Worm (Caenorhabditis elegans) whole organism, L1 larva: ENCODE results near the gene Y54G2A.72.

Source experiments
- C16A3.4 ChIP-seq: fragments of 150-350 bp; optimal IDR thresholded peaks from 2 replicates; lab custom pipeline; 2014; ENCODE audit warnings: missing biosample characterization, missing genetic modification characterization
- alr-1 ChIP-seq: fragments of 200-800 bp; sonication (Bioruptor generic); optimal IDR thresholded peaks from 2 replicates; lab custom pipeline; 2018; ENCODE audit warnings: borderline replicate concordance, mild to moderate bottlenecking, missing genetic modification characterization, missing compliant biosample characterization
- dpl-1 ChIP-seq, 3 experiments: fragments of 150-350 bp in 2 of 3; sonication (generic microtip) in 1 of 3; optimal IDR thresholded peaks; 2 replicates each; lab custom pipeline; 2014 to 2017; ENCODE audit warnings: missing biosample characterization in 3 of 3, missing genetic modification characterization in 3 of 3, missing genetic modification reagents in 3 of 3
- efl-1 ChIP-seq, 4 experiments: fragments of 150-350 bp; optimal IDR thresholded peaks in 3 of 4; peaks in 1 of 4; 1 replicate in 1 of 4; 2 replicates in 3 of 4; lab custom pipeline; 2014; ENCODE audit warnings: missing biosample characterization in 2 of 4, missing genetic modification characterization in 2 of 4, missing genetic modification reagents in 2 of 4
- ets-5 ChIP-seq: fragments of 200-800 bp; sonication (Bioruptor generic); IDR thresholded peaks from 2 replicates; pipeline ENCODE4 v1.3.6; 2022; ENCODE audit warnings: missing genetic modification characterization, missing compliant biosample characterization
- grh-1 ChIP-seq: fragments of 200-800 bp; sonication (Bioruptor generic); IDR thresholded peaks from 2 replicates; pipeline ENCODE4 v1.3.6; 2022; ENCODE audit warnings: missing genetic modification reagents, missing genetic modification characterization, missing compliant biosample characterization
- irx-1 ChIP-seq: sonication (generic microtip); optimal IDR thresholded peaks from 2 replicates; lab custom pipeline; 2016; ENCODE audit warnings: missing genetic modification characterization, missing compliant biosample characterization
- mef-2 ChIP-seq: fragments of 150-350 bp; optimal IDR thresholded peaks from 2 replicates; lab custom pipeline; 2014; ENCODE audit warnings: missing biosample characterization, missing genetic modification characterization
- mep-1 ChIP-seq: fragments of 150-350 bp; optimal IDR thresholded peaks from 2 replicates; lab custom pipeline; 2014; ENCODE audit warnings: missing biosample characterization, missing genetic modification characterization
- nhr-12 ChIP-seq: sonication (generic microtip); optimal IDR thresholded peaks from 2 replicates; lab custom pipeline; 2017; ENCODE audit warnings: missing biosample characterization, missing genetic modification characterization
- nhr-47 ChIP-seq: sonication (generic microtip); optimal IDR thresholded peaks from 2 replicates; lab custom pipeline; 2016; ENCODE audit warnings: mild to moderate bottlenecking, missing genetic modification characterization, moderate library complexity, missing compliant biosample characterization
- nhr-85 ChIP-seq: sonication (generic microtip); peaks from one replicate; lab custom pipeline; 2016; ENCODE audit warnings: missing genetic modification characterization, inconsistent platforms, missing compliant biosample characterization
- pag-3 ChIP-seq: sonication (generic microtip); optimal IDR thresholded peaks from 2 replicates; lab custom pipeline; 2017; ENCODE audit warnings: missing genetic modification characterization, mild to moderate bottlenecking, missing compliant biosample characterization, antibody characterized with exemption, borderline replicate concordance; ENCODE audit not compliant: insufficient read depth
- snpc-4 ChIP-seq: fragments of 150-350 bp; optimal IDR thresholded peaks from 2 replicates; lab custom pipeline; 2014; ENCODE audit warnings: missing biosample characterization, missing genetic modification characterization
- tbx-2 ChIP-seq: sonication (generic microtip); optimal IDR thresholded peaks from 2 replicates; lab custom pipeline; 2016; ENCODE audit warnings: missing genetic modification characterization, missing compliant biosample characterization
- vab-15 ChIP-seq: sonication (generic microtip); optimal IDR thresholded peaks from 2 replicates; lab custom pipeline; 2017; ENCODE audit warnings: missing genotype, mild to moderate bottlenecking, missing genetic modification characterization, missing compliant biosample characterization
- zip-4 ChIP-seq: fragments of 200-800 bp; sonication (Bioruptor generic); optimal IDR thresholded peaks from 2 replicates; lab custom pipeline; 2018; ENCODE audit warnings: mild to moderate bottlenecking, missing genetic modification characterization, moderate library complexity, missing compliant biosample characterization
- ztf-11 ChIP-seq, 2 experiments: sonication (generic microtip); optimal IDR thresholded peaks; 2 replicates each; lab custom pipeline; 2016 to 2017; ENCODE audit warnings: missing genetic modification characterization in 2 of 2, missing biosample characterization in 1 of 2, missing compliant biosample characterization in 1 of 2

Gene Y54G2A.72

ce11 chrIV:2823446-2823845 lies 45.5 kb downstream of the Y54G2A.72 start, which contains the start of gene clec-80:
Gene clec-80, plus strand, starts transcription at chrIV:2823746.
- no peak for TF ChIP-seq grh-1 (GFP tag; lab: Robert Waterston, UW)
- TF ChIP-seq snpc-4 (tag; lab: Kevin White, UChicago) = no peak
- TF ChIP-seq pag-3 (tag; lab: Kevin White, UChicago) = no peak
- TF ChIP-seq mep-1 (tag; lab: Kevin White, UChicago) = no peak
- no peak for TF ChIP-seq mef-2 (tag; lab: Kevin White, UChicago)
- TF ChIP-seq nhr-85 (tag; lab: Kevin White, UChicago) = no peak
- TF ChIP-seq ets-5 (GFP tag; lab: Robert Waterston, UW) = no peak
- TF ChIP-seq C16A3.4 (tag; lab: Kevin White, UChicago) = no peak
- TF ChIP-seq vab-15 (tag; lab: Kevin White, UChicago) = no peak
- no peak for TF ChIP-seq ztf-11 (tag; optimal IDR thresholded peaks at IDR 0.05; lab: Kevin White, UChicago)
- no peak for TF ChIP-seq zip-4 (GFP tag; lab: Kevin White, UChicago)
- no peak for TF ChIP-seq tbx-2 (tag; lab: Kevin White, UChicago)
- no peak for TF ChIP-seq irx-1
- no peak for TF ChIP-seq dpl-1 (GFP tag; optimal IDR thresholded peaks at IDR 0.05; lab: Kevin White, UChicago)
- TF ChIP-seq nhr-47 (tag; lab: Kevin White, UChicago) = no peak

DNA sequence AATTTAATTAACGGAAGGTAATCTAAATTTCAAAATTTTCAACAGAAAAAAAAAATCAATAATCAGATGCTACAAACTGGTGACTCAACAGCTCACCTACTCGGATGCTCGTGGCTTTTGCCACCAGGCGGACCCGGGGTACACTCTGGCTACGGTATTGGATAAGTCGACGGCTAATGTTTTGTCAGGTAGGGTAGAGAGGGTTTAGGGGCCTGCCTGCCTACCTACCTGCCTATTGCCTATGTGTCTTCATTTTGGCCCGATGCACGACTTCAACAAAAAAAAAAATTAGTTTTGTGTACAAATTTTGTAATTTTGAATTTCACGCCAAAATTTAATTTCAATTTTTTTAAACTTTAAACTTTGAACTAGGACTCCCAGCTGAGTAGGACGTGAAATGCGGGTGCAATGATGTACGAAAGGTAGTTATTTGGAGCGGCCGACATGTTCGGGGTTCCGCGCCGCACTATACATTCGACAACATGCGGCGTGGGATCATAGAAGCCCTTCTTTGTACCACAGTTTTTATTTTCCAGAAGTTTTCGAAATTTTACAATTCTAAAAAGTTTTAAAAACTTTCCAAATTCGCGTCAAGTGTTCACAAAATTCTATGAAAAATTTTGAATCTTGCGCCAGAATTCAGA lies 47.6 kb downstream of the Y54G2A.72 start:
- TF ChIP-seq snpc-4 (tag; lab: Kevin White, UChicago) (peak; percentile 49), nhr-12 (tag; lab: Kevin White, UChicago) (no peak)

DNA sequence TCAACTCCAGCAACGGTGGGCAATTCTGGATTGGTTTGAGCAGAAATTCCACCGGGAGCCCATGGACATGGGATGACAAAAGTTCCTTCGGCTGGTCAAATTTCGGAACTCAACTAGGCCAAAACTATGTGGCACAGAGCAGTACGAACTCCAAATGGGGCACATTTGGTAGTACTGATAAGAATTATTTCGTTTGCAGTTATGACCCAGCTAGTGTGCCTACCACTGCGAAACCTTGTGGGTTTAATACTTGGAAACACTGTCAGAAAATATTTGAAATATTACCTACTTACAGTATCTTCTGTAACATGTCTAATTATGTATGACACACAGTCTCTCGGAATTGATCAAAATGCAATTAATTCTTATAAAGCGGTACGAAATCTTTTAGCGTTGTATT lies 48.4 kb downstream of the Y54G2A.72 start:
- TF ChIP-seq alr-1 (tag; lab: Kevin White, UChicago) (peak; percentile 85), efl-1 (optimal IDR thresholded peaks at IDR 0.05; lab: Kevin White, UChicago) (no peak), efl-1 (GFP tag; optimal IDR thresholded peaks at IDR 0.05 in 1 of 2; lab: Kevin White, UChicago) (no peak)
- TF ChIP-seq, all 84 proteins: peak for 1
